Fruit fly (Drosophila melanogaster) whole organism, embryonic: ENCODE measurements around the gene Tcs6.
A peak's percentile ranks its signal among the peaks of the same experiment; 100 is the strongest.

ENCODE experiments used
- Aef1 ChIP-seq: fragments of 200-800 bp; sonication (Bioruptor generic); IDR thresholded peaks from 3 replicates; pipeline ENCODE4 v1.3.6; 2022; ENCODE audit warnings: missing biosample characterization, missing genetic modification characterization
- Antp ChIP-seq: fragments of 200-800 bp; sonication (Bioruptor generic); optimal IDR thresholded peaks from 3 replicates; lab custom pipeline; 2016; ENCODE audit warnings: missing biosample characterization, missing genetic modification characterization
- Awh ChIP-seq: fragments of 200-800 bp; sonication (Bioruptor generic); IDR thresholded peaks from 2 replicates; pipeline ENCODE4, ENCODE4 v1.3.6; 2022; ENCODE audit warnings: missing biosample characterization, missing genetic modification characterization
- BEAF-32 ChIP-seq: fragments of 200-800 bp; sonication (Bioruptor generic); optimal IDR thresholded peaks from 3 replicates; lab custom pipeline; 2017; ENCODE audit warnings: missing biosample characterization, missing genetic modification characterization, mild to moderate bottlenecking, moderate library complexity, missing genetic modification reagents
- CG10431 ChIP-seq: fragments of 200-800 bp; sonication (Bioruptor generic); optimal IDR thresholded peaks from 3 replicates; lab custom pipeline; 2018; ENCODE audit warnings: missing biosample characterization, mild to moderate bottlenecking, missing genetic modification characterization
- CG11085 ChIP-seq: fragments of 200-800 bp; sonication (Bioruptor generic); IDR thresholded peaks from 2 replicates; pipeline ENCODE4 v1.3.6; 2022; ENCODE audit warnings: missing biosample characterization, missing genetic modification characterization
- CG15601 ChIP-seq: fragments of 200-800 bp; sonication (Bioruptor generic); optimal IDR thresholded peaks from 3 replicates; lab custom pipeline; 2019; ENCODE audit warnings: missing biosample characterization, mild to moderate bottlenecking, missing genetic modification characterization, moderate library complexity
- CG15696 ChIP-seq: fragments of 200-800 bp; sonication (Bioruptor generic); optimal IDR thresholded peaks from 2 replicates; lab custom pipeline; 2019; ENCODE audit warnings: missing biosample characterization, mild to moderate bottlenecking, missing genetic modification characterization, moderate library complexity
- CG17186 ChIP-seq: fragments of 200-800 bp; sonication (Bioruptor generic); optimal IDR thresholded peaks from 3 replicates; lab custom pipeline; 2017; ENCODE audit warnings: missing biosample characterization, missing genetic modification reagents, missing genetic modification characterization
- CG17829 ChIP-seq: fragments of 200-800 bp; optimal IDR thresholded peaks from 2 replicates; lab custom pipeline; 2019; ENCODE audit warnings: missing biosample characterization, mild to moderate bottlenecking, missing genetic modification characterization, moderate library complexity
- CG18476 ChIP-seq: fragments of 200-800 bp; sonication (Bioruptor generic); optimal IDR thresholded peaks from 2 replicates; lab custom pipeline; 2016; ENCODE audit warnings: missing biosample characterization, mild to moderate bottlenecking, missing genetic modification characterization
- CG3065 ChIP-seq: fragments of 200-800 bp; sonication (Bioruptor generic); optimal IDR thresholded peaks from 2 replicates; lab custom pipeline; 2016; ENCODE audit warnings: missing biosample characterization, missing genetic modification characterization
- CG8290 ChIP-seq, 3 experiments: fragments of 200-800 bp; sonication (Bioruptor generic); optimal IDR thresholded peaks; 2 replicates each; lab custom pipeline; 2016 to 2019; ENCODE audit warnings: missing biosample characterization in 3 of 3, missing genetic modification characterization in 3 of 3, mild to moderate bottlenecking in 2 of 3, moderate library complexity in 1 of 3
- CG9215 ChIP-seq: fragments of 200-800 bp; sonication (Bioruptor generic); IDR thresholded peaks from 2 replicates; pipeline ENCODE4 v1.3.6; 2022; ENCODE audit warnings: missing biosample characterization, missing genetic modification characterization
- CG9817 ChIP-seq: fragments of 200-800 bp; sonication (Bioruptor generic); optimal IDR thresholded peaks from 2 replicates; lab custom pipeline; 2018; ENCODE audit warnings: missing biosample characterization, mild to moderate bottlenecking, missing genetic modification characterization, moderate library complexity
- Chrac-16 ChIP-seq: fragments of 200-800 bp; sonication (Bioruptor generic); optimal IDR thresholded peaks from 3 replicates; lab custom pipeline; 2016; ENCODE audit warnings: missing biosample characterization, missing genetic modification characterization
- CrebB ChIP-seq: fragments of 200-800 bp; sonication (Bioruptor generic); optimal IDR thresholded peaks from 3 replicates; lab custom pipeline; 2018; ENCODE audit warnings: missing biosample characterization, mild to moderate bottlenecking, missing genetic modification characterization
- Dek ChIP-seq: fragments of 200-800 bp; sonication (Bioruptor generic); optimal IDR thresholded peaks from 3 replicates; lab custom pipeline; 2019; ENCODE audit warnings: missing biosample characterization, mild to moderate bottlenecking, missing genetic modification characterization, moderate library complexity
- Dip3 ChIP-seq: fragments of 200-800 bp; sonication (Bioruptor generic); optimal IDR thresholded peaks from 3 replicates; lab custom pipeline; 2016; ENCODE audit warnings: missing biosample characterization, missing genetic modification characterization
- Fer1 ChIP-seq: fragments of 200-800 bp; sonication (Bioruptor generic); optimal IDR thresholded peaks from 2 replicates; lab custom pipeline; 2017; ENCODE audit warnings: missing biosample characterization, mild to moderate bottlenecking, missing genetic modification characterization
- Hr3 ChIP-seq: fragments of 200-800 bp; sonication (Bioruptor generic); optimal IDR thresholded peaks from 3 replicates; lab custom pipeline; 2016; ENCODE audit warnings: missing biosample characterization, missing genetic modification characterization
- Hr39 ChIP-seq: fragments of >200 bp; optimal IDR thresholded peaks from 2 replicates; lab custom pipeline; 2017
- Hr78 ChIP-seq, 2 experiments: fragments of 200-800 bp in 1 of 2; fragments of >200 bp in 1 of 2; sonication (Bioruptor generic) in 1 of 2; optimal IDR thresholded peaks; 2 replicates each; lab custom pipeline; 2017 to 2019; ENCODE audit warnings: missing biosample characterization in 2 of 2, missing genetic modification characterization in 2 of 2, mild to moderate bottlenecking in 1 of 2, moderate library complexity in 1 of 2
- Kr ChIP-seq: fragments of 200-800 bp; sonication (Bioruptor generic); optimal IDR thresholded peaks from 2 replicates; lab custom pipeline; 2017; ENCODE audit warnings: missing biosample characterization, mild to moderate bottlenecking, missing genetic modification characterization
- Opbp ChIP-seq: fragments of 200-800 bp; sonication (Bioruptor generic); IDR thresholded peaks from 3 replicates; pipeline ENCODE4 v1.3.6; 2022; ENCODE audit warnings: missing biosample characterization, missing genetic modification characterization; ENCODE audit not compliant: partially characterized antibody
- Optix ChIP-seq: fragments of 200-800 bp; sonication (Bioruptor generic); IDR thresholded peaks from 3 replicates; pipeline ENCODE4 v1.3.6; 2022; ENCODE audit warnings: missing biosample characterization, missing genetic modification characterization
- Rfx ChIP-seq: fragments of 200-800 bp; sonication (Bioruptor generic); IDR thresholded peaks from 2 replicates; pipeline ENCODE4 v1.3.6; 2022; ENCODE audit warnings: missing biosample characterization, missing genetic modification characterization
- Taf1 ChIP-seq: fragments of 200-800 bp; sonication (Bioruptor generic); IDR thresholded peaks from 2 replicates; pipeline ENCODE4 v1.3.6; 2022; ENCODE audit warnings: missing biosample characterization, missing genetic modification characterization
- Tbp ChIP-seq: fragments of >200 bp; optimal IDR thresholded peaks from 2 replicates; lab custom pipeline; 2018; ENCODE audit warnings: missing biosample characterization, missing genetic modification characterization
- Xbp1 ChIP-seq: fragments of 200-800 bp; sonication (Bioruptor generic); optimal IDR thresholded peaks from 3 replicates; lab custom pipeline; 2016; ENCODE audit warnings: missing biosample characterization, mild to moderate bottlenecking, missing genetic modification characterization
- ash1 ChIP-seq: fragments of 200-800 bp; sonication (Bioruptor generic); optimal IDR thresholded peaks from 2 replicates; lab custom pipeline; 2018; ENCODE audit warnings: missing biosample characterization, mild to moderate bottlenecking, missing genetic modification characterization
- chn ChIP-seq: fragments of 200-800 bp; sonication (Bioruptor generic); optimal IDR thresholded peaks from 2 replicates; lab custom pipeline; 2016; ENCODE audit warnings: missing biosample characterization, missing genetic modification characterization
- crp ChIP-seq, 2 experiments: fragments of 200-800 bp; sonication (Bioruptor generic); optimal IDR thresholded peaks; 2 replicates in 1 of 2; 3 replicates in 1 of 2; lab custom pipeline; 2017; ENCODE audit warnings: missing biosample characterization in 2 of 2, missing genetic modification characterization in 2 of 2, mild to moderate bottlenecking in 1 of 2, moderate library complexity in 1 of 2
- da ChIP-seq: fragments of 200-800 bp; sonication (Bioruptor generic); optimal IDR thresholded peaks from 2 replicates; lab custom pipeline; 2016; ENCODE audit warnings: missing biosample characterization, missing genetic modification characterization
- fd102C ChIP-seq: fragments of 200-800 bp; sonication (Bioruptor generic); optimal IDR thresholded peaks from 2 replicates; lab custom pipeline; 2018; ENCODE audit warnings: missing biosample characterization, mild to moderate bottlenecking, missing genetic modification characterization, moderate library complexity
- gsb ChIP-seq: fragments of 200-800 bp; sonication (Bioruptor generic); IDR thresholded peaks from 2 replicates; pipeline ENCODE4 v1.3.6; 2022; ENCODE audit warnings: missing biosample characterization, missing genetic modification characterization
- ind ChIP-seq: fragments of 200-800 bp; sonication (Bioruptor generic); optimal IDR thresholded peaks from 3 replicates; lab custom pipeline; 2016; ENCODE audit warnings: missing biosample characterization, missing genetic modification characterization
- kay ChIP-seq: fragments of 200-800 bp; sonication (Bioruptor generic); optimal IDR thresholded peaks from 2 replicates; lab custom pipeline; 2016; ENCODE audit warnings: missing biosample characterization, missing genetic modification characterization
- ken ChIP-seq: fragments of 200-800 bp; sonication (Bioruptor generic); IDR thresholded peaks from 3 replicates; pipeline ENCODE4 v1.3.6; 2022; ENCODE audit warnings: missing biosample characterization, missing genetic modification characterization
- lov ChIP-seq, 2 experiments: fragments of 200-800 bp in 1 of 2; fragments of >200 bp in 1 of 2; sonication (Bioruptor generic) in 1 of 2; IDR thresholded peaks in 1 of 2; optimal IDR thresholded peaks in 1 of 2; 2 replicates in 1 of 2; 3 replicates in 1 of 2; pipeline versions ENCODE4 v1.3.6 to Lab custom; 2017 to 2022; ENCODE audit warnings: missing biosample characterization in 1 of 2, missing genetic modification characterization in 1 of 2
- mirr ChIP-seq: fragments of 200-800 bp; sonication (Bioruptor generic); optimal IDR thresholded peaks from 3 replicates; lab custom pipeline; 2018; ENCODE audit warnings: missing biosample characterization, mild to moderate bottlenecking, missing genetic modification characterization
- mld ChIP-seq: fragments of 200-800 bp; sonication (Bioruptor generic); IDR thresholded peaks from 3 replicates; pipeline ENCODE4 v1.3.6; 2022; ENCODE audit warnings: missing biosample characterization, missing genetic modification characterization; ENCODE audit not compliant: partially characterized antibody
- nerfin-2 ChIP-seq: fragments of 200-800 bp; sonication (Bioruptor generic); IDR thresholded peaks from 2 replicates; pipeline ENCODE4 v1.3.6; 2022; ENCODE audit warnings: missing biosample characterization, missing genetic modification characterization; ENCODE audit not compliant: partially characterized antibody
- pzg ChIP-seq: fragments of 200-800 bp; sonication (Bioruptor generic); optimal IDR thresholded peaks from 3 replicates; lab custom pipeline; 2018; ENCODE audit warnings: missing biosample characterization, mild to moderate bottlenecking, missing genetic modification characterization, moderate library complexity
- salm ChIP-seq: fragments of 200-800 bp; sonication (Bioruptor generic); optimal IDR thresholded peaks from 2 replicates; lab custom pipeline; 2018; ENCODE audit warnings: missing biosample characterization, mild to moderate bottlenecking, missing genetic modification characterization
- sens ChIP-seq: fragments of 200-800 bp; sonication (Bioruptor generic); peaks from one replicate; lab custom pipeline; 2016; ENCODE audit warnings: missing biosample characterization, missing genetic modification characterization
- sisA ChIP-seq: fragments of 200-800 bp; sonication (Bioruptor generic); IDR thresholded peaks from 2 replicates; pipeline ENCODE4 v1.3.6; 2022; ENCODE audit warnings: missing biosample characterization, missing genetic modification characterization
- wdn ChIP-seq: fragments of 200-800 bp; sonication (Bioruptor generic); IDR thresholded peaks from 2 replicates; pipeline ENCODE4 v1.3.6; 2022; ENCODE audit warnings: missing biosample characterization, missing genetic modification characterization
- z ChIP-seq: fragments of 200-800 bp; sonication (Bioruptor generic); IDR thresholded peaks from 3 replicates; pipeline ENCODE4 v1.3.6; 2022; ENCODE audit warnings: missing biosample characterization, missing genetic modification characterization

The Tcs6 gene

dm6 chr3R:26059195-26059594 lies 1.2 kb upstream of the Tcs6 start, which contains the start of the genes RpL34a and Trmt61 (continued):
- TF ChIP-seq lov (optimal IDR thresholded peaks at IDR 0.05; lab: Kevin White, UChicago) (no peak), lov (GFP tag; IDR thresholded peaks at IDR 0.05; lab: Robert Waterston, UW) (no peak), Hr39 (no peak), fd102C (peak; percentile 54), CG17186 (GFP tag; lab: Kevin White, UChicago) (peak; percentile 82), Chrac-16 (GFP tag; lab: Kevin White, UChicago) (peak; percentile 44), Awh (GFP tag; lab: Robert Waterston, UW) (peak; percentile 63; the same call in 1 of the 2 replicates), Opbp (peak; percentile 64; the same call in 2 of the 3 replicates), mirr (peak; percentile 92), CG10431 (GFP tag; lab: Kevin White, UChicago) (peak; percentile 83), BEAF-32 (peak; percentile 94), CG17829 (tag; lab: Kevin White, UChicago) (peak; percentile 87), wdn (GFP tag; lab: Robert Waterston, UW) (0 out of 2 replicates have a peak, but pooled peaks have one; percentile 17), sisA (peak; percentile 42; the same call in 1 of the 2 replicates), CG3065 (GFP tag; lab: Kevin White, UChicago) (peak; percentile 78), chn (GFP tag; lab: Kevin White, UChicago) (peak; percentile 72), Tbp (no peak), ken (GFP tag; lab: Robert Waterston, UW) (peak; percentile 53; the same call in 1 of the 3 replicates), CG18476 (GFP tag; lab: Kevin White, UChicago) (peak; percentile 44), salm (peak; percentile 84), da (GFP tag; lab: Kevin White, UChicago) (peak; percentile 5), CG15601 (peak; percentile 90), CG9817 (tag; lab: Kevin White, UChicago) (peak; percentile 83), Hr3 (GFP tag; lab: Kevin White, UChicago) (peak; percentile 72), CG9215 (peak; percentile 58), z (no peak), ind (GFP tag; lab: Kevin White, UChicago) (peak; percentile 60), Antp (peak; percentile 52), CrebB (tag; lab: Kevin White, UChicago) (peak; percentile 92), Rfx (peak; percentile 79), Dip3 (peak; percentile 36), crp (GFP tag; optimal IDR thresholded peaks at IDR 0.05; lab: Kevin White, UChicago) (peak in 1 of 2 experiments; percentile 64), Xbp1 (peak; percentile 80), sens (GFP tag; lab: Kevin White, UChicago) (peak; percentile 98), CG8290 (GFP tag; optimal IDR thresholded peaks at IDR 0.05; lab: Kevin White, UChicago) (peak; percentile 75), CG8290 (tag; optimal IDR thresholded peaks at IDR 0.05; lab: Kevin White, UChicago) (peak in 1 of 2 experiments; percentile 71), kay (GFP tag; lab: Kevin White, UChicago) (peak; percentile 63), Optix (GFP tag; lab: Robert Waterston, UW) (no peak), Hr78 (GFP tag; optimal IDR thresholded peaks at IDR 0.05; lab: Kevin White, UChicago) (peak in 1 of 2 experiments; percentile 67), CG11085 (GFP tag; lab: Robert Waterston, UW) (peak; percentile 68), Aef1 (peak; percentile 59), pzg (peak; percentile 84), mld (no peak; the same call in 2 of the 3 replicates), Fer1 (GFP tag; lab: Kevin White, UChicago) (peak; percentile 95), CG15696 (peak; percentile 68), ash1 (GFP tag; lab: Kevin White, UChicago) (no peak), Kr (GFP tag; lab: Kevin White, UChicago) (peak; percentile 27), Taf1 (peak; percentile 60; the same call in 1 of the 2 replicates), gsb (peak; percentile 64; the same call in 1 of the 2 replicates), Dek (tag; lab: Kevin White, UChicago) (peak; percentile 80), nerfin-2 (peak; percentile 67)
